Fruit fly (Drosophila melanogaster) Kc167 (cell line): ENCODE results near the gene Ntf-2.

Source experiments
- Sin3A ChIP-seq: fragments of >200 bp; optimal IDR thresholded peaks from 2 replicates; lab custom pipeline; 2018; ENCODE audit warnings: missing external identifiers
- insv ChIP-seq: fragments of >200 bp; optimal IDR thresholded peaks from 3 replicates; lab custom pipeline; 2018; ENCODE audit warnings: missing external identifiers

DNA sequence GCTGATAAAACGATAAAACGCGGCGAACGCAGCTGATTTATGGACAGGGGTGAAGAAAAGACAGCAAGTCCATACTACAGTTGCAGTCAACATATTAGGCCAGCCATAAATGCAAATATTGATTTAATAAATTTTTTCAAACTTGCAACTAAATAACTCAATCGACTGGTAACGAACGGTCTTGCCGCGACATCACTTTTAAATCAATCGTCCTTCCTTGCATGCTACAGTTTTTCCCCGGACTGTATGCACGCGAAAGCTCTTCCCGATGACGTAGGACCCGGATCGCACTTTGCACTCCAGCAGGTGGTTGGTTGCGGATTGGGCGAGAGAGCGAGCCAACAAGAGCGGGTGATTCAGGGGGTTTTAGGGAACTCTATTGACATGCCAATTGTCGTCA, 29.7 kb downstream of the Ntf-2 start:
- TF ChIP-seq insv, result no peak
- no peak for TF ChIP-seq Sin3A
